Worm (Caenorhabditis elegans) whole organism, young adult: Measurements from ENCODE around the gene ttr-42.
A peak's percentile ranks its signal among the peaks of the same experiment; 100 is the strongest.

Source experiments
- akir-1 ChIP-seq: fragments of 200-800 bp; sonication (Bioruptor generic); optimal IDR thresholded peaks from 2 replicates; lab custom pipeline; 2018; ENCODE audit warnings: mild to moderate bottlenecking, missing genetic modification characterization, moderate library complexity, missing compliant biosample characterization
- chd-7 ChIP-seq: sonication (generic microtip); optimal IDR thresholded peaks from 2 replicates; lab custom pipeline; 2016; ENCODE audit warnings: mild to moderate bottlenecking, missing genetic modification characterization, moderate library complexity, missing compliant biosample characterization
- ets-4 ChIP-seq: fragments of 200-800 bp; sonication (Bioruptor generic); optimal IDR thresholded peaks from 2 replicates; lab custom pipeline; 2018; ENCODE audit warnings: mild to moderate bottlenecking, missing genetic modification characterization, missing compliant biosample characterization
- pha-4 ChIP-seq: fragments of 150-350 bp; sonication (generic microtip); optimal IDR thresholded peaks from 2 replicates; lab custom pipeline; 2014; ENCODE audit warnings: missing biosample characterization, missing genetic modification reagents, missing genetic modification characterization
- snpc-4 ChIP-seq, 5 experiments: fragments of 150-350 bp in 1 of 5; sonication (generic microtip) in 4 of 5; optimal IDR thresholded peaks; 2 replicates each; lab custom pipeline; 2014 to 2018; ENCODE audit warnings: missing genetic modification characterization in 5 of 5, missing biosample characterization in 3 of 5, antibody characterized with exemption in 2 of 5, mild to moderate bottlenecking in 2 of 5, missing compliant biosample characterization in 2 of 5, missing genotype in 2 of 5, moderate library complexity in 2 of 5, missing genetic modification reagents in 1 of 5

- TF ChIP-seq snpc-4 (GFP tag; optimal IDR thresholded peaks at IDR 0.05; lab: Kevin White, UChicago) (no peak), snpc-4 (tag; optimal IDR thresholded peaks at IDR 0.05; lab: Kevin White, UChicago) (peak in 2 of 4 experiments; percentile 59 to 74), ets-4 (GFP tag; lab: Kevin White, UChicago) (no peak), akir-1 (GFP tag; lab: Kevin White, UChicago) (no peak), pha-4 (tag; lab: Kevin White, UChicago) (no peak), chd-7 (no peak)
Observed at ce11 chrX:2551450-2551849, 26.1 kb upstream of the ttr-42 start.
